Fruit fly (Drosophila melanogaster): ENCODE measurements around the gene m.

DNA sequence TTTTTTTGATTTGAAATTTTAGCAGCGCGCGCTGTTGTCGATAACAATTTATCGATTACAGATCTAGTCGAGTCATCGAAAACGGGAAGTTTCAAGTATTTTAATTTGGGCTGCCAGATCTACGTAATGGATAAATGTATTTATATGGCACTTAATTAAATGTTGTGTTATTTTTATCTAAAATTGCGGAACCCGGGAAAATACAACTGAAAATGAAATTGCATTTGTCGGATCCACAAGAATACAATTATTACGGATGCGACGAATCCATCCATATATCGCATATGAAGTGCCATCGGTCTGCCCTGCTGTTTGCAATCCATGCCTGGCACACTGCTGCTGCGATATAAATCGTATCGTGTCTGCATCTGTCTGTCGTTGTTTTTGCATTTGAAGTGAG lies 33.9 kb upstream of the m start, which contains the start of gene Tango10:
- TF ChIP-seq pita (GFP tag; optimal IDR thresholded peaks at IDR 0.05), result no peak
- TF ChIP-seq pfk (GFP tag; optimal IDR thresholded peaks at IDR 0.05), result no peak
- peak; percentile 63 for TF ChIP-seq CG10979 (tag; optimal IDR thresholded peaks at IDR 0.05)
- TF ChIP-seq CG30403 (GFP tag; optimal IDR thresholded peaks at IDR 0.05), result peak; percentile 65
- TF ChIP-seq CG6791 (GFP tag; IDR thresholded peaks at IDR 0.05; ENCODE audit: partially characterized antibody), result peak; percentile 70; the same call in 2 of the 3 replicates
- 0 out of 3 replicates have a peak, but pooled peaks have one; percentile 11 for TF ChIP-seq CG14050 (GFP tag; IDR thresholded peaks at IDR 0.05)
- no peak for TF ChIP-seq jigr1 (GFP tag; IDR thresholded peaks at IDR 0.05)
- peak; percentile 70 for TF ChIP-seq CG15696 (tag; optimal IDR thresholded peaks at IDR 0.05)
